Worm (Caenorhabditis elegans): ENCODE data around the gene nhr-108.

nhr-108 gene

DNA sequence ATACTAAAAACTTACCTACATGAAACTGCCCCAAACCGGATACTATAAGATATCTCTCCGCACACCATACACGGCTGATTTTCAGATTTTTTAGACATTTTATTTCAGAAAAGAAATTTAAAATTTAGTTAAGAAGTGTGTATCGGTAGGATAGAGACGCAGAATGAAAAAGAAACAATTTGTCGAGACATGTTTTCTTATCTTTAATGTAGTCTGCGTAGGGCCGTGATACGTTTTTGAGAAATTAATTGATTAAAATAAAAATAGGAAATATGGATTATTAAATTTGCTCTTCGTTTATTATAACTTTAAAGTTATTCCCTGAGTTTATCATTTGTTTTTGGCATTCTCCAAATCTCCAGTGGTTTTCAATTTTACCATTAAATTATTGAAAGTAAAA, at the start of gene nhr-108:
TSS of gene nhr-108 (minus strand) at position 166 of the 400 bp plus-strand sequence.
- TF ChIP-seq tbx-11 (GFP tag; IDR thresholded peaks at IDR 0.05) (no peak), tbx-37 (GFP tag; conservative IDR thresholded peaks at IDR 0.05) (no peak), ets-7 (tag; optimal IDR thresholded peaks at IDR 0.05) (no peak), tra-4 (tag; optimal IDR thresholded peaks at IDR 0.05) (no peak), hmg-4 (GFP tag; optimal IDR thresholded peaks at IDR 0.05) (no peak), flt-1 (GFP tag; IDR thresholded peaks at IDR 0.05) (no peak), B0310.2 (tag; optimal IDR thresholded peaks at IDR 0.05) (no peak), F13C5.2 (tag; optimal IDR thresholded peaks at IDR 0.05) (no peak), hnd-1 (tag; optimal IDR thresholded peaks at IDR 0.05) (no peak), ceh-13 (GFP tag; optimal IDR thresholded peaks at IDR 0.05) (no peak), scrt-1 (GFP tag; IDR thresholded peaks at IDR 0.05) (no peak), pes-1 (GFP tag; IDR thresholded peaks at IDR 0.05) (no peak), sea-1 (GFP tag; conservative IDR thresholded peaks at IDR 0.05) (no peak), hmbx-1 (tag; optimal IDR thresholded peaks at IDR 0.05) (no peak), ceh-36 (tag; optimal IDR thresholded peaks at IDR 0.05) (no peak), ama-1 (optimal IDR thresholded peaks at IDR 0.05) (no peak), aly-1 (tag; optimal IDR thresholded peaks at IDR 0.05) (no peak)

ce11 chrV:15972484-15972883, 48.2 kb upstream of the nhr-108 start, which contains the start of gene sru-23:
sru-23 (minus strand) TSS chrV:15972584.
- TF ChIP-seq B0310.2 (tag; optimal IDR thresholded peaks at IDR 0.05) (no peak), hmg-4 (GFP tag; optimal IDR thresholded peaks at IDR 0.05) (no peak), hmbx-1 (tag; optimal IDR thresholded peaks at IDR 0.05) (no peak), tbx-11 (GFP tag; IDR thresholded peaks at IDR 0.05) (no peak), tbx-37 (GFP tag; conservative IDR thresholded peaks at IDR 0.05) (no peak), tra-4 (tag; optimal IDR thresholded peaks at IDR 0.05) (no peak), scrt-1 (GFP tag; IDR thresholded peaks at IDR 0.05) (no peak), hnd-1 (tag; optimal IDR thresholded peaks at IDR 0.05) (no peak), F13C5.2 (tag; optimal IDR thresholded peaks at IDR 0.05) (no peak), aly-1 (tag; optimal IDR thresholded peaks at IDR 0.05) (no peak), sea-1 (GFP tag; conservative IDR thresholded peaks at IDR 0.05) (no peak), ama-1 (optimal IDR thresholded peaks at IDR 0.05) (no peak), flt-1 (GFP tag; IDR thresholded peaks at IDR 0.05) (no peak), ets-7 (tag; optimal IDR thresholded peaks at IDR 0.05) (no peak), pes-1 (GFP tag; IDR thresholded peaks at IDR 0.05) (no peak), ceh-36 (tag; optimal IDR thresholded peaks at IDR 0.05) (no peak), ceh-13 (GFP tag; optimal IDR thresholded peaks at IDR 0.05) (no peak)

ce11 chrV:15970820-15971219, 46.5 kb upstream of the nhr-108 start:
- TF ChIP-seq scrt-1 (GFP tag; IDR thresholded peaks at IDR 0.05): no peak
- no peak for TF ChIP-seq ceh-13 (GFP tag; optimal IDR thresholded peaks at IDR 0.05)
- no peak for TF ChIP-seq B0310.2 (tag; optimal IDR thresholded peaks at IDR 0.05)
- TF ChIP-seq pes-1 (GFP tag; IDR thresholded peaks at IDR 0.05): no peak
- no peak for TF ChIP-seq ets-7 (tag; optimal IDR thresholded peaks at IDR 0.05)
- no peak for TF ChIP-seq flt-1 (GFP tag; IDR thresholded peaks at IDR 0.05)
- no peak for TF ChIP-seq ama-1 (optimal IDR thresholded peaks at IDR 0.05)
- TF ChIP-seq tra-4 (tag; optimal IDR thresholded peaks at IDR 0.05): no peak
- TF ChIP-seq tbx-11 (GFP tag; IDR thresholded peaks at IDR 0.05): no peak
- no peak for TF ChIP-seq tbx-37 (GFP tag; conservative IDR thresholded peaks at IDR 0.05)
- no peak for TF ChIP-seq sea-1 (GFP tag; conservative IDR thresholded peaks at IDR 0.05)
- no peak for TF ChIP-seq hmg-4 (GFP tag; optimal IDR thresholded peaks at IDR 0.05)
- no peak for TF ChIP-seq aly-1 (tag; optimal IDR thresholded peaks at IDR 0.05)
- no peak for TF ChIP-seq hmbx-1 (tag; optimal IDR thresholded peaks at IDR 0.05)

DNA sequence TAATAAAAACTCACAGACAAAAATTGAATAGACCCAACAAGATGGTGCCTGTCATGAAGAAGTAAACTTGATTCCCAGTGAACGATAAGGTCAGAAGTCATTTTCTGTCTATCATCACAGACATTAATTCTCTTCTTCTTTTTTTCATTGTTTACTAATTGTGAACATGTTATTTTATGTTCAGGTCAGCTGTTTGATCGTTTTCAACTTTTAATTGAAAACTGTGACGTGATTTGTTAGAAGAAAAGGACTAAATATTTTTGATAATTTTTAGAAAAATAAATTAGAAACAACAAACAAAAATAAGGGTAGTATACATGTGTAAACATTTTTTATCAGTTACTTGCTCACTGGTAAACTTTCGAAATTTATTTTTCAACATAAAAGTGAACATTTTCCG, 45.4 kb upstream of the nhr-108 start, which contains the start of gene F36G9.7:
TSS of gene F36G9.7 (minus strand) at position 101 of the 400 bp plus-strand sequence.
- TF ChIP-seq ceh-13 (GFP tag; optimal IDR thresholded peaks at IDR 0.05) (no peak), aly-1 (tag; optimal IDR thresholded peaks at IDR 0.05) (no peak), hmg-4 (GFP tag; optimal IDR thresholded peaks at IDR 0.05) (no peak), hmbx-1 (tag; optimal IDR thresholded peaks at IDR 0.05) (no peak), tbx-37 (GFP tag; conservative IDR thresholded peaks at IDR 0.05) (no peak), scrt-1 (GFP tag; IDR thresholded peaks at IDR 0.05) (no peak), ets-7 (tag; optimal IDR thresholded peaks at IDR 0.05) (no peak), sea-1 (GFP tag; conservative IDR thresholded peaks at IDR 0.05) (no peak), hnd-1 (tag; optimal IDR thresholded peaks at IDR 0.05) (no peak), F13C5.2 (tag; optimal IDR thresholded peaks at IDR 0.05) (no peak), pes-1 (GFP tag; IDR thresholded peaks at IDR 0.05) (no peak), flt-1 (GFP tag; IDR thresholded peaks at IDR 0.05) (no peak), ceh-36 (tag; optimal IDR thresholded peaks at IDR 0.05) (no peak), tra-4 (tag; optimal IDR thresholded peaks at IDR 0.05) (no peak), ama-1 (optimal IDR thresholded peaks at IDR 0.05) (no peak), tbx-11 (GFP tag; IDR thresholded peaks at IDR 0.05) (no peak), B0310.2 (tag; optimal IDR thresholded peaks at IDR 0.05) (no peak)

DNA sequence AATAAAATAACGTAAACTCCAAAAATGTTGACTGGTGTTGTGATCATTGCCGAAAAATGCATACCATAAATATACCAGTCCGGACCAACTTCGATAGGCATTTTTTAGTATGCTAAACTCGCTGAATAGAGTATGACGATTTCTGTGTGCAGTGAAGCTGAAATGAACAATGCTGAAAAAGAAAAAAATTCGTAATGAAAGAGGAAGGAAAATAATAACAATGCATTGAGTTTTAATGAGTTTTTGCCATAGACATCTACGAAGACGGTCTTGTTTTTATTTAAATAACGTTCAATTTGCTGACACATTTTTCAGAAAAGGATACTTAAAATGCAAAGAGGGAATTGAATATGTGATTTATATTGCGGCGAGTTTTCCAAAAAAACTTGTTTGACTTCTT, 43.3 kb upstream of the nhr-108 start, which contains the start of gene sri-1:
TSS of gene sri-1 (minus strand) at position 101 of the 400 bp plus-strand sequence.
- TF ChIP-seq aly-1 (tag; optimal IDR thresholded peaks at IDR 0.05): no peak
- no peak for TF ChIP-seq F13C5.2 (tag; optimal IDR thresholded peaks at IDR 0.05)
- TF ChIP-seq hmbx-1 (tag; optimal IDR thresholded peaks at IDR 0.05): no peak
- no peak for TF ChIP-seq tbx-37 (GFP tag; conservative IDR thresholded peaks at IDR 0.05)
- no peak for TF ChIP-seq flt-1 (GFP tag; IDR thresholded peaks at IDR 0.05)
- no peak for TF ChIP-seq ama-1 (optimal IDR thresholded peaks at IDR 0.05)
- no peak for TF ChIP-seq ceh-13 (GFP tag; optimal IDR thresholded peaks at IDR 0.05)
- no peak for TF ChIP-seq scrt-1 (GFP tag; IDR thresholded peaks at IDR 0.05)

DNA sequence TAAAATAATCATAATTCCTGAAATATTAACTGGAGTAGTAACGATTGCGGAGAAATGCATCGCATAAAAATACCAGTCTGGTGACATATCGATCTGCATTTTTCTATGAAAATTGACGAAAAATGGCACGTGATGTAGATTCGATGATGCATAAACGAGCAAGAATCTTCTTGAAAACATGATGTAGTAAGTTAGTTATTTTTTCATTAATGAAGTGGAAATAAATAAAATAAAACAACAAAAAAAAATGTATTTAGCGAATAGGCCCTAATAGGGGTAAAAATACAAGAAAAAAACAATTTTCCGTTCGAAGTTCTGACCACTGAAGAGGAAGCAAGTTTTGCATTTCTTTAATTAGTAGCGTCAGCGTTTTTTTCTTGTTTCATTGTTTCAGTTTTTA, 40.8 kb upstream of the nhr-108 start, which contains the start of gene sri-2:
TSS of gene sri-2 (minus strand) at position 101 of the 400 bp plus-strand sequence.
- TF ChIP-seq hmg-4 (GFP tag; optimal IDR thresholded peaks at IDR 0.05) (no peak), tbx-11 (GFP tag; IDR thresholded peaks at IDR 0.05) (no peak), ceh-13 (GFP tag; optimal IDR thresholded peaks at IDR 0.05) (no peak), aly-1 (tag; optimal IDR thresholded peaks at IDR 0.05) (no peak), hmbx-1 (tag; optimal IDR thresholded peaks at IDR 0.05) (no peak), pes-1 (GFP tag; IDR thresholded peaks at IDR 0.05) (no peak), ama-1 (optimal IDR thresholded peaks at IDR 0.05) (no peak), flt-1 (GFP tag; IDR thresholded peaks at IDR 0.05) (no peak), scrt-1 (GFP tag; IDR thresholded peaks at IDR 0.05) (no peak), ets-7 (tag; optimal IDR thresholded peaks at IDR 0.05) (no peak), B0310.2 (tag; optimal IDR thresholded peaks at IDR 0.05) (no peak)

- TF ChIP-seq B0310.2 (tag; optimal IDR thresholded peaks at IDR 0.05): no peak
- no peak for TF ChIP-seq flt-1 (GFP tag; IDR thresholded peaks at IDR 0.05)
- TF ChIP-seq tbx-37 (GFP tag; conservative IDR thresholded peaks at IDR 0.05): no peak
- no peak for TF ChIP-seq F13C5.2 (tag; optimal IDR thresholded peaks at IDR 0.05)
- TF ChIP-seq tra-4 (tag; optimal IDR thresholded peaks at IDR 0.05): no peak
- no peak for TF ChIP-seq scrt-1 (GFP tag; IDR thresholded peaks at IDR 0.05)
- TF ChIP-seq ceh-36 (tag; optimal IDR thresholded peaks at IDR 0.05): no peak
- TF ChIP-seq pes-1 (GFP tag; IDR thresholded peaks at IDR 0.05): no peak
- TF ChIP-seq sea-1 (GFP tag; conservative IDR thresholded peaks at IDR 0.05): no peak
- no peak for TF ChIP-seq ama-1 (optimal IDR thresholded peaks at IDR 0.05)
These were observed 35.2 kb upstream of the nhr-108 start for ce11 chrV:15959456-15959855.
